Worm (Caenorhabditis elegans): ENCODE measurements around the gene fbxa-84.

Gene fbxa-84

ce11 chrV:15189567-15189966 lies 7.3 kb downstream of the fbxa-84 start, which contains the start of gene cyn-3 (continued):
- TF ChIP-seq ceh-88 (GFP tag; IDR thresholded peaks at IDR 0.05) (0 out of 2 replicates have a peak, but pooled peaks have one; percentile 27), unc-30 (tag; optimal IDR thresholded peaks at IDR 0.05) (no peak), C16A3.4 (tag; optimal IDR thresholded peaks at IDR 0.05) (peak; percentile 95), unc-62 (GFP tag; optimal IDR thresholded peaks at IDR 0.05) (no peak), grh-1 (GFP tag; IDR thresholded peaks at IDR 0.05) (peak; percentile 87), ztf-11 (tag; optimal IDR thresholded peaks at IDR 0.05) (peak in 1 of 2 experiments; percentile 17), irx-1 (tag; optimal IDR thresholded peaks at IDR 0.05) (peak; percentile 83), pag-3 (tag; optimal IDR thresholded peaks at IDR 0.05; ENCODE audit: borderline replicate concordance, insufficient read depth) (no peak), tbx-2 (tag; optimal IDR thresholded peaks at IDR 0.05) (peak; percentile 94), rnt-1 (tag; optimal IDR thresholded peaks at IDR 0.05) (peak; percentile 92), C04F5.9 (tag; optimal IDR thresholded peaks at IDR 0.05) (no peak), sup-37 (GFP tag; optimal IDR thresholded peaks at IDR 0.05) (peak; percentile 32), nhr-11 (tag; optimal IDR thresholded peaks at IDR 0.05) (peak; percentile 50), lin-15B (tag; optimal IDR thresholded peaks at IDR 0.05) (peak; percentile 96), nhr-28 (tag; optimal IDR thresholded peaks at IDR 0.05) (no peak), aly-2 (tag; optimal IDR thresholded peaks at IDR 0.05) (peak; percentile 83), snpc-4 (tag; optimal IDR thresholded peaks at IDR 0.05) (peak; percentile 74), fos-1 (tag; optimal IDR thresholded peaks at IDR 0.05) (peak; percentile 90), egl-13 (tag; optimal IDR thresholded peaks at IDR 0.05) (peak; percentile 79), nhr-19 (GFP tag; conservative IDR thresholded peaks at IDR 0.05) (peak; percentile 92), mep-1 (tag; optimal IDR thresholded peaks at IDR 0.05) (peak; percentile 92), zag-1 (tag; optimal IDR thresholded peaks at IDR 0.05) (no peak), nhr-71 (tag; optimal IDR thresholded peaks at IDR 0.05) (peak; percentile 95), nhr-85 (tag) (peak; percentile 95), efl-1 (optimal IDR thresholded peaks at IDR 0.05) (peak; percentile 91 to 100), efl-1 (GFP tag; optimal IDR thresholded peaks at IDR 0.05 in 1 of 2) (peak; percentile 99 to 100), lir-3 (tag; optimal IDR thresholded peaks at IDR 0.05; ENCODE audit: poor library complexity) (peak; percentile 64), lin-39 (tag; optimal IDR thresholded peaks at IDR 0.05) (peak; percentile 86), ces-1 (GFP tag; optimal IDR thresholded peaks at IDR 0.05) (no peak), Y116A8C.19 (tag; optimal IDR thresholded peaks at IDR 0.05; ENCODE audit: borderline replicate concordance) (no peak), ceh-82 (tag; optimal IDR thresholded peaks at IDR 0.05) (peak; percentile 80 to 95 (median 81)), snu-23 (GFP tag; optimal IDR thresholded peaks at IDR 0.05) (peak; percentile 96), lsy-2 (tag; optimal IDR thresholded peaks at IDR 0.05) (peak; percentile 91 to 95), ama-1 (optimal IDR thresholded peaks at IDR 0.05) (peak; percentile 66), blmp-1 (tag; optimal IDR thresholded peaks at IDR 0.05) (peak; percentile 91), pax-3 (tag; optimal IDR thresholded peaks at IDR 0.05) (peak; percentile 92), hpl-2 (GFP tag; optimal IDR thresholded peaks at IDR 0.05) (no peak), lin-13 (GFP tag; optimal IDR thresholded peaks at IDR 0.05) (peak; percentile 89), mab-9 (GFP tag; IDR thresholded peaks at IDR 0.05) (0 out of 2 replicates have a peak, but pooled peaks have one; percentile 26), ztf-4 (tag; optimal IDR thresholded peaks at IDR 0.05) (peak; percentile 79), C34B4.2 (tag; optimal IDR thresholded peaks at IDR 0.05) (no peak), ets-5 (GFP tag; IDR thresholded peaks at IDR 0.05) (no peak), nhr-84 (tag; optimal IDR thresholded peaks at IDR 0.05) (no peak), sptf-1 (tag; optimal IDR thresholded peaks at IDR 0.05) (no peak), mef-2 (tag; optimal IDR thresholded peaks at IDR 0.05) (peak; percentile 73), ceh-90 (tag; optimal IDR thresholded peaks at IDR 0.05) (no peak), nhr-77 (tag; optimal IDR thresholded peaks at IDR 0.05) (peak; percentile 74), lin-14 (GFP tag; optimal IDR thresholded peaks at IDR 0.05) (peak; percentile 92), dpl-1 (GFP tag; optimal IDR thresholded peaks at IDR 0.05) (peak; percentile 99), jun-1 (tag; optimal IDR thresholded peaks at IDR 0.05) (peak; percentile 88), nhr-90 (tag; optimal IDR thresholded peaks at IDR 0.05; ENCODE audit: poor library complexity) (peak; percentile 85), sox-4 (tag; optimal IDR thresholded peaks at IDR 0.05) (peak; percentile 73), skn-1 (tag; optimal IDR thresholded peaks at IDR 0.05) (peak; percentile 90), alr-1 (tag; optimal IDR thresholded peaks at IDR 0.05; ENCODE audit: borderline replicate concordance) (no peak)

All from whole organism, L1 larva.